Worm (Caenorhabditis elegans) whole organism, mixed stage, embryonic: ENCODE results near the gene lips-11.
"Not testable (repeated sequence)": the region's sequence is repeated elsewhere in the genome, so short reads cannot be mapped to it uniquely, and the experiment has no call there.

Experiments used
- M03D4.4 ChIP-seq: sonication (generic microtip); optimal IDR thresholded peaks from 2 replicates; lab custom pipeline; 2017; ENCODE audit warnings: mild to moderate bottlenecking, missing genetic modification characterization, missing compliant biosample characterization
- bed-3 ChIP-seq: fragments of 200-800 bp; sonication (Bioruptor generic); optimal IDR thresholded peaks from 3 replicates; lab custom pipeline; 2018; ENCODE audit warnings: mild to moderate bottlenecking, missing genetic modification characterization, moderate library complexity, missing compliant biosample characterization
- ceh-43 ChIP-seq: fragments of 200-800 bp; sonication (Bioruptor generic); optimal IDR thresholded peaks from 2 replicates; lab custom pipeline; 2018; ENCODE audit warnings: mild to moderate bottlenecking, missing genetic modification characterization, moderate library complexity, missing compliant biosample characterization
- cnd-1 ChIP-seq: fragments of 200-800 bp; sonication (Bioruptor generic); optimal IDR thresholded peaks from 2 replicates; lab custom pipeline; 2018; ENCODE audit warnings: mild to moderate bottlenecking, missing genetic modification characterization, missing compliant biosample characterization
- drap-1 ChIP-seq: fragments of 200-800 bp; sonication (Bioruptor generic); optimal IDR thresholded peaks from 3 replicates; lab custom pipeline; 2018; ENCODE audit warnings: mild to moderate bottlenecking, missing genetic modification characterization, missing compliant biosample characterization
- elt-1 ChIP-seq: sonication (generic microtip); optimal IDR thresholded peaks from 2 replicates; lab custom pipeline; 2017; ENCODE audit warnings: missing genetic modification characterization, mild to moderate bottlenecking, missing compliant biosample characterization, antibody characterized with exemption, moderate library complexity, borderline replicate concordance; ENCODE audit not compliant: insufficient read depth
- elt-3 ChIP-seq: fragments of 150-350 bp; optimal IDR thresholded peaks from 2 replicates; lab custom pipeline; 2014; ENCODE audit warnings: missing biosample characterization, missing genetic modification characterization
- flh-1 ChIP-seq: fragments of 200-800 bp; sonication (Bioruptor generic); optimal IDR thresholded peaks from 2 replicates; lab custom pipeline; 2018; ENCODE audit warnings: mild to moderate bottlenecking, missing genetic modification characterization, moderate library complexity, missing compliant biosample characterization
- ham-2 ChIP-seq: fragments of 200-800 bp; sonication (Bioruptor generic); optimal IDR thresholded peaks from 2 replicates; lab custom pipeline; 2018; ENCODE audit warnings: mild to moderate bottlenecking, missing genetic modification characterization, missing compliant biosample characterization
- hlh-1 ChIP-seq: fragments of 150-350 bp; optimal IDR thresholded peaks from 2 replicates; lab custom pipeline; 2014; ENCODE audit warnings: missing biosample characterization, missing genetic modification reagents, missing genetic modification characterization
- lin-13 ChIP-seq: fragments of 150-350 bp; optimal IDR thresholded peaks from 2 replicates; lab custom pipeline; 2014; ENCODE audit warnings: missing biosample characterization, missing genetic modification characterization
- lsy-2 ChIP-seq: fragments of 150-350 bp; optimal IDR thresholded peaks from 2 replicates; lab custom pipeline; 2014; ENCODE audit warnings: missing biosample characterization, missing genetic modification characterization
- mep-1 ChIP-seq: fragments of 150-350 bp; optimal IDR thresholded peaks from 2 replicates; lab custom pipeline; 2017; ENCODE audit warnings: missing biosample characterization, missing genetic modification reagents, missing genetic modification characterization, inconsistent platforms
- mls-2 ChIP-seq: sonication (generic microtip); optimal IDR thresholded peaks from 2 replicates; lab custom pipeline; 2016; ENCODE audit warnings: mild to moderate bottlenecking, missing genetic modification characterization, moderate library complexity, missing compliant biosample characterization
- nhr-12 ChIP-seq: fragments of 150-350 bp; optimal IDR thresholded peaks from 2 replicates; lab custom pipeline; 2014; ENCODE audit warnings: missing biosample characterization, missing genetic modification characterization
- nhr-2 ChIP-seq: fragments of 150-350 bp; optimal IDR thresholded peaks from 2 replicates; lab custom pipeline; 2014; ENCODE audit warnings: missing biosample characterization, missing genetic modification characterization
- nhr-237 ChIP-seq: fragments of 150-350 bp; optimal IDR thresholded peaks from 2 replicates; lab custom pipeline; 2014; ENCODE audit warnings: missing biosample characterization, missing genetic modification characterization
- nhr-76 ChIP-seq: sonication (generic microtip); optimal IDR thresholded peaks from 2 replicates; lab custom pipeline; 2017; ENCODE audit warnings: missing biosample characterization, missing genetic modification characterization
- sem-2 ChIP-seq: fragments of 200-800 bp; sonication (Bioruptor generic); optimal IDR thresholded peaks from 2 replicates; lab custom pipeline; 2018; ENCODE audit warnings: mild to moderate bottlenecking, missing genetic modification characterization, missing compliant biosample characterization
- snpc-4 ChIP-seq: fragments of 150-350 bp; optimal IDR thresholded peaks from 2 replicates; lab custom pipeline; 2014; ENCODE audit warnings: missing biosample characterization, missing genetic modification characterization
- sptf-1 ChIP-seq: sonication (generic microtip); optimal IDR thresholded peaks from 2 replicates; lab custom pipeline; 2017; ENCODE audit warnings: mild to moderate bottlenecking, missing genetic modification characterization, moderate library complexity, missing compliant biosample characterization
- tbx-8 ChIP-seq: fragments of 200-800 bp; sonication (Bioruptor generic); optimal IDR thresholded peaks from 2 replicates; lab custom pipeline; 2018; ENCODE audit warnings: mild to moderate bottlenecking, missing genetic modification characterization, moderate library complexity, missing compliant biosample characterization
- unc-120 ChIP-seq: sonication (generic microtip); optimal IDR thresholded peaks from 2 replicates; lab custom pipeline; 2017; ENCODE audit warnings: missing genetic modification characterization, missing compliant biosample characterization; ENCODE audit not compliant: poor library complexity, severe bottlenecking
- unc-62 ChIP-seq: fragments of 150-350 bp; optimal IDR thresholded peaks from 2 replicates; lab custom pipeline; 2014; ENCODE audit warnings: missing biosample characterization, missing genetic modification reagents, missing genetic modification characterization
- zip-8 ChIP-seq: fragments of 150-350 bp; optimal IDR thresholded peaks from 2 replicates; lab custom pipeline; 2014; ENCODE audit warnings: missing biosample characterization, missing genetic modification characterization
- ztf-11 ChIP-seq: fragments of 150-350 bp; optimal IDR thresholded peaks from 2 replicates; lab custom pipeline; 2014; ENCODE audit warnings: missing biosample characterization, missing genetic modification characterization

The lips-11 gene

ce11 chrII:1070875-1071274 is 39.9 kb downstream of the lips-11 start, which contains the start of gene K02E7.12:
Gene K02E7.12, plus strand, starts transcription at chrII:1071175.
- TF ChIP-seq hlh-1 (tag; lab: Kevin White, UChicago) (no peak), nhr-12 (tag; lab: Kevin White, UChicago) (no peak), nhr-237 (tag; lab: Kevin White, UChicago) (no peak), unc-120 (tag; lab: Kevin White, UChicago) (no peak), bed-3 (no peak), tbx-8 (no peak), zip-8 (tag; lab: Kevin White, UChicago) (no peak), nhr-76 (tag; lab: Kevin White, UChicago) (no peak), sem-2 (GFP tag; lab: Kevin White, UChicago) (no peak), ham-2 (GFP tag; lab: Kevin White, UChicago) (no peak), ceh-43 (no peak)
- TF ChIP-seq, all 35 proteins: peak for 0

- no peak for TF ChIP-seq snpc-4 (tag; lab: Kevin White, UChicago)
- TF ChIP-seq hlh-1 (tag; lab: Kevin White, UChicago), result no peak
- no peak for TF ChIP-seq tbx-8
- no peak for TF ChIP-seq unc-62 (GFP tag; lab: Kevin White, UChicago)
- no peak for TF ChIP-seq mls-2 (tag; lab: Kevin White, UChicago)
- no peak for TF ChIP-seq sptf-1 (tag; lab: Kevin White, UChicago)
- TF ChIP-seq nhr-12 (tag; lab: Kevin White, UChicago), result no peak
- TF ChIP-seq bed-3, result no peak
- no peak for TF ChIP-seq ham-2 (GFP tag; lab: Kevin White, UChicago)
- TF ChIP-seq lsy-2 (tag; lab: Kevin White, UChicago), result no peak
- no peak for TF ChIP-seq zip-8 (tag; lab: Kevin White, UChicago)
- no peak for TF ChIP-seq nhr-2
- TF ChIP-seq mep-1, result no peak
- TF ChIP-seq drap-1 (GFP tag; lab: Kevin White, UChicago), result no peak
- TF ChIP-seq elt-3 (tag; lab: Kevin White, UChicago), result no peak
- TF ChIP-seq flh-1 (GFP tag; lab: Kevin White, UChicago), result no peak
- no peak for TF ChIP-seq nhr-237 (tag; lab: Kevin White, UChicago)
- TF ChIP-seq M03D4.4 (tag; lab: Kevin White, UChicago), result no peak
Observed at ce11 chrII:1066907-1067306, 43.9 kb downstream of the lips-11 start, which contains the start of gene K02E7.10. Gene K02E7.10, minus strand, starts transcription at chrII:1067007.

- TF ChIP-seq ztf-11, result no peak
- TF ChIP-seq lin-13 (tag; lab: Kevin White, UChicago), result no peak
- no peak for TF ChIP-seq nhr-237 (tag; lab: Kevin White, UChicago)
- no peak for TF ChIP-seq nhr-2
Observed at ce11 chrII:1063926-1064325, 46.9 kb downstream of the lips-11 start.

- TF ChIP-seq ham-2 (GFP tag; lab: Kevin White, UChicago); cnd-1 (tag; lab: Kevin White, UChicago); elt-1 (tag; lab: Kevin White, UChicago): not testable (repeated sequence)
Observed at ce11 chrII:1060702-1061101, 50.1 kb downstream of the lips-11 start, which contains the start of gene btb-10. Gene btb-10, minus strand, starts transcription at chrII:1060802.
